Fruit fly (Drosophila melanogaster) whole organism, embryonic: Measurements from ENCODE around the gene pit.

Source experiments
- CG12219 ChIP-seq: fragments of 200-800 bp; sonication (Bioruptor generic); optimal IDR thresholded peaks from 3 replicates; lab custom pipeline; 2018; ENCODE audit warnings: missing biosample characterization, mild to moderate bottlenecking, missing genetic modification characterization
- CG14667 ChIP-seq: fragments of 200-800 bp; sonication (Bioruptor generic); IDR thresholded peaks from 2 replicates; pipeline ENCODE4 v1.3.6; 2022; ENCODE audit warnings: missing biosample characterization, missing genetic modification characterization
- CG3281 ChIP-seq: fragments of 200-800 bp; sonication (Bioruptor generic); optimal IDR thresholded peaks from 3 replicates; lab custom pipeline; 2017; ENCODE audit warnings: missing biosample characterization, mild to moderate bottlenecking, missing genetic modification characterization
- CG5245 ChIP-seq: fragments of 200-800 bp; sonication (Bioruptor generic); optimal IDR thresholded peaks from 3 replicates; lab custom pipeline; 2016; ENCODE audit warnings: missing biosample characterization, missing genetic modification characterization
- bcd ChIP-seq: fragments of 200-800 bp; sonication (Bioruptor generic); optimal IDR thresholded peaks from 2 replicates; lab custom pipeline; 2017; ENCODE audit warnings: missing biosample characterization, mild to moderate bottlenecking, missing genetic modification characterization
- br ChIP-seq: fragments of >200 bp; optimal IDR thresholded peaks from 2 replicates; lab custom pipeline; 2017
- crp ChIP-seq, 2 experiments: fragments of 200-800 bp; sonication (Bioruptor generic); optimal IDR thresholded peaks; 2 replicates in 1 of 2; 3 replicates in 1 of 2; lab custom pipeline; 2017; ENCODE audit warnings: missing biosample characterization in 2 of 2, missing genetic modification characterization in 2 of 2, mild to moderate bottlenecking in 1 of 2, moderate library complexity in 1 of 2
- grn ChIP-seq: fragments of 200-800 bp; sonication (Bioruptor generic); optimal IDR thresholded peaks from 3 replicates; lab custom pipeline; 2017; ENCODE audit warnings: missing biosample characterization, missing genetic modification characterization
- kay ChIP-seq: fragments of 200-800 bp; sonication (Bioruptor generic); optimal IDR thresholded peaks from 2 replicates; lab custom pipeline; 2016; ENCODE audit warnings: missing biosample characterization, missing genetic modification characterization
- onecut ChIP-seq: fragments of 200-800 bp; sonication (Bioruptor generic); IDR thresholded peaks from 2 replicates; pipeline ENCODE4 v1.3.6; 2022; ENCODE audit warnings: missing biosample characterization, missing genetic modification characterization

DNA sequence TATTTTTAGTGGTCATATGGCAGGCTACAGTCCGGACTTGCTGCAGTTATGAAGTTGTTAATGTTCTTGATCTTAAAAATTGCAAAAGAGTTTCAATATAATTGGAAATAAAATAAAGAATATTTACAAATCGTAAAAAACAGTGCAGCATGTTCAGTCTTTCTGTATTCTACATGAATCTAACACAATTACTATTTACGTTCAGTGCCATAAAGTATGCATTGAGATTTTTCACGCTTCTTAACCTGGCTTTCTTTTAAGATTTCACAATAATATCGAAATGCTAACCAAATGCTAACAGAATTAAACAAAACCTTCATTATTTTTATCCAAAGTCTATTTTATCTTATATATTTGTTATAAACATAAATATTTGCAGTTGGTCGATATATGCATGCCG is 38.5 kb downstream of the pit start:
- TF ChIP-seq CG5245 (no peak), br (lab: Kevin White, UChicago) (no peak), crp (GFP tag; optimal IDR thresholded peaks at IDR 0.05; lab: Kevin White, UChicago) (no peak), onecut (no peak), kay (GFP tag; lab: Kevin White, UChicago) (no peak), CG14667 (GFP tag; lab: Robert Waterston, UW) (no peak), bcd (no peak), grn (no peak), CG3281 (no peak), CG12219 (GFP tag; lab: Kevin White, UChicago) (no peak)
